Fruit fly (Drosophila melanogaster) whole organism, embryonic: ENCODE results near the gene CG2691.

ENCODE experiments used
- Atf-2 ChIP-seq: fragments of 200-800 bp; sonication (Bioruptor generic); optimal IDR thresholded peaks from 2 replicates; lab custom pipeline; 2016; ENCODE audit warnings: missing biosample characterization, missing genetic modification characterization
- B-H1 ChIP-seq: fragments of 200-800 bp; sonication (Bioruptor generic); IDR thresholded peaks from 3 replicates; pipeline ENCODE4 v1.3.6; 2022; ENCODE audit warnings: missing biosample characterization, missing genetic modification characterization
- BEAF-32 ChIP-seq: fragments of 200-800 bp; sonication (Bioruptor generic); optimal IDR thresholded peaks from 3 replicates; lab custom pipeline; 2017; ENCODE audit warnings: missing biosample characterization, missing genetic modification characterization, mild to moderate bottlenecking, moderate library complexity, missing genetic modification reagents
- CG10565 ChIP-seq: fragments of 200-800 bp; sonication (Bioruptor generic); optimal IDR thresholded peaks from 3 replicates; lab custom pipeline; 2016; ENCODE audit warnings: missing biosample characterization, mild to moderate bottlenecking, missing genetic modification characterization
- CG11093 ChIP-seq: fragments of 200-800 bp; sonication (Bioruptor generic); IDR thresholded peaks from 3 replicates; pipeline ENCODE4 v1.3.6; 2022; ENCODE audit warnings: missing biosample characterization, missing genetic modification characterization
- CG11247 ChIP-seq: fragments of 200-800 bp; sonication (Bioruptor generic); IDR thresholded peaks from 2 replicates; pipeline ENCODE4 v1.3.6; 2022; ENCODE audit warnings: missing biosample characterization, missing genetic modification characterization
- CG12219 ChIP-seq: fragments of 200-800 bp; sonication (Bioruptor generic); optimal IDR thresholded peaks from 3 replicates; lab custom pipeline; 2018; ENCODE audit warnings: missing biosample characterization, mild to moderate bottlenecking, missing genetic modification characterization
- CG12299 ChIP-seq: fragments of 200-800 bp; sonication (Bioruptor generic); optimal IDR thresholded peaks from 2 replicates; lab custom pipeline; 2018; ENCODE audit warnings: missing biosample characterization, mild to moderate bottlenecking, missing genetic modification characterization
- CG14667 ChIP-seq: fragments of 200-800 bp; sonication (Bioruptor generic); IDR thresholded peaks from 2 replicates; pipeline ENCODE4 v1.3.6; 2022; ENCODE audit warnings: missing biosample characterization, missing genetic modification characterization
- CG16813 ChIP-seq: fragments of 200-800 bp; sonication (Bioruptor generic); IDR thresholded peaks from 3 replicates; pipeline ENCODE4 v1.3.6; 2022; ENCODE audit warnings: missing biosample characterization, missing genetic modification characterization; ENCODE audit not compliant: partially characterized antibody
- CG16863 ChIP-seq: fragments of 200-800 bp; sonication (Bioruptor generic); optimal IDR thresholded peaks from 3 replicates; lab custom pipeline; 2016; ENCODE audit warnings: missing biosample characterization, missing genetic modification characterization
- CG2875 ChIP-seq: fragments of 200-800 bp; sonication (Bioruptor generic); optimal IDR thresholded peaks from 2 replicates; lab custom pipeline; 2017; ENCODE audit warnings: missing biosample characterization, mild to moderate bottlenecking, missing genetic modification characterization, missing genetic modification reagents
- CG31441 ChIP-seq: fragments of 200-800 bp; sonication (Bioruptor generic); IDR thresholded peaks from 2 replicates; pipeline ENCODE4 v1.3.6; 2022; ENCODE audit warnings: missing biosample characterization, missing genetic modification characterization
- CG34376 ChIP-seq: fragments of 200-800 bp; sonication (Bioruptor generic); optimal IDR thresholded peaks from 2 replicates; lab custom pipeline; 2018; ENCODE audit warnings: missing biosample characterization, mild to moderate bottlenecking, missing genetic modification characterization
- CG3726 ChIP-seq: fragments of 200-800 bp; sonication (Bioruptor generic); IDR thresholded peaks from 3 replicates; pipeline ENCODE4, ENCODE4 v1.3.6; 2022; ENCODE audit warnings: missing biosample characterization, missing genetic modification characterization
- CG3847 ChIP-seq: fragments of 200-800 bp; sonication (Bioruptor generic); IDR thresholded peaks from 2 replicates; pipeline ENCODE4 v1.3.6; 2022; ENCODE audit warnings: missing biosample characterization, missing genetic modification characterization
- CG4820 ChIP-seq: fragments of 200-800 bp; sonication (Bioruptor generic); optimal IDR thresholded peaks from 3 replicates; lab custom pipeline; 2016; ENCODE audit warnings: missing biosample characterization, missing genetic modification characterization
- CG7556 ChIP-seq: fragments of 200-800 bp; sonication (Bioruptor generic); optimal IDR thresholded peaks from 2 replicates; lab custom pipeline; 2017; ENCODE audit warnings: missing biosample characterization, mild to moderate bottlenecking, missing genetic modification characterization
- CG7745 ChIP-seq: fragments of 200-800 bp; sonication (Bioruptor generic); optimal IDR thresholded peaks from 2 replicates; lab custom pipeline; 2018; ENCODE audit warnings: missing biosample characterization, mild to moderate bottlenecking, missing genetic modification characterization, moderate library complexity
- CG8281 ChIP-seq: fragments of 200-800 bp; sonication (Bioruptor generic); optimal IDR thresholded peaks from 2 replicates; lab custom pipeline; 2018; ENCODE audit warnings: missing biosample characterization, mild to moderate bottlenecking, missing genetic modification characterization, moderate library complexity
- CrebB ChIP-seq: fragments of 200-800 bp; sonication (Bioruptor generic); optimal IDR thresholded peaks from 3 replicates; lab custom pipeline; 2018; ENCODE audit warnings: missing biosample characterization, mild to moderate bottlenecking, missing genetic modification characterization
- Dip2 ChIP-seq: fragments of 200-800 bp; sonication (Bioruptor generic); IDR thresholded peaks from 2 replicates; pipeline ENCODE4 v1.3.6; 2022; ENCODE audit warnings: missing biosample characterization, missing genetic modification characterization
- Dip3 ChIP-seq: fragments of 200-800 bp; sonication (Bioruptor generic); optimal IDR thresholded peaks from 3 replicates; lab custom pipeline; 2016; ENCODE audit warnings: missing biosample characterization, missing genetic modification characterization
- ERR ChIP-seq: fragments of 200-800 bp; sonication (Bioruptor generic); optimal IDR thresholded peaks from 2 replicates; lab custom pipeline; 2016; ENCODE audit warnings: missing biosample characterization, missing genetic modification characterization
- Fer2 ChIP-seq: fragments of 200-800 bp; sonication (Bioruptor generic); optimal IDR thresholded peaks from 2 replicates; lab custom pipeline; 2018; ENCODE audit warnings: missing biosample characterization, mild to moderate bottlenecking, missing genetic modification characterization, moderate library complexity
- Hr39 ChIP-seq: fragments of >200 bp; optimal IDR thresholded peaks from 2 replicates; lab custom pipeline; 2017
- Myb ChIP-seq: fragments of 200-800 bp; sonication (Bioruptor generic); optimal IDR thresholded peaks from 2 replicates; lab custom pipeline; 2016; ENCODE audit warnings: missing biosample characterization, missing genetic modification characterization
- Ptx1 ChIP-seq: fragments of 200-800 bp; sonication (Bioruptor generic); IDR thresholded peaks from 2 replicates; pipeline ENCODE4 v1.3.6; 2022; ENCODE audit warnings: missing biosample characterization, missing genetic modification characterization
- Stat92E ChIP-seq, 3 experiments: fragments of >200 bp in 2 of 3; fragments of 200-800 bp in 1 of 3; sonication (Bioruptor generic) in 1 of 3; optimal IDR thresholded peaks; 2 replicates each; lab custom pipeline; 2017 to 2019; ENCODE audit warnings: missing biosample characterization in 3 of 3, missing genetic modification characterization in 3 of 3, mild to moderate bottlenecking in 1 of 3, moderate library complexity in 1 of 3
- Tbp ChIP-seq: fragments of >200 bp; optimal IDR thresholded peaks from 2 replicates; lab custom pipeline; 2018; ENCODE audit warnings: missing biosample characterization, missing genetic modification characterization
- btn ChIP-seq: fragments of 200-800 bp; sonication (Bioruptor generic); optimal IDR thresholded peaks from 2 replicates; lab custom pipeline; 2016; ENCODE audit warnings: missing biosample characterization, missing genetic modification characterization
- cg ChIP-seq: fragments of 200-800 bp; sonication (Bioruptor generic); optimal IDR thresholded peaks from 3 replicates; lab custom pipeline; 2019; ENCODE audit warnings: missing biosample characterization, mild to moderate bottlenecking, missing genetic modification characterization, moderate library complexity
- crp ChIP-seq, 2 experiments: fragments of 200-800 bp; sonication (Bioruptor generic); optimal IDR thresholded peaks; 2 replicates in 1 of 2; 3 replicates in 1 of 2; lab custom pipeline; 2017; ENCODE audit warnings: missing biosample characterization in 2 of 2, missing genetic modification characterization in 2 of 2, mild to moderate bottlenecking in 1 of 2, moderate library complexity in 1 of 2
- dati ChIP-seq: fragments of 200-800 bp; sonication (Bioruptor generic); IDR thresholded peaks from 2 replicates; pipeline ENCODE4 v1.3.6; 2022; ENCODE audit warnings: missing biosample characterization, missing genetic modification characterization
- dysf ChIP-seq: fragments of 200-800 bp; sonication (Bioruptor generic); IDR thresholded peaks from 3 replicates; pipeline ENCODE4 v1.3.6; 2022; ENCODE audit warnings: missing biosample characterization, missing genetic modification characterization
- ewg ChIP-seq: fragments of 200-800 bp; sonication (Bioruptor generic); optimal IDR thresholded peaks from 3 replicates; lab custom pipeline; 2017; ENCODE audit warnings: mild to moderate bottlenecking, missing biosample characterization, missing genetic modification reagents, missing genetic modification characterization
- fd64A ChIP-seq: fragments of 200-800 bp; sonication (Bioruptor generic); optimal IDR thresholded peaks from 3 replicates; lab custom pipeline; 2018; ENCODE audit warnings: missing biosample characterization, mild to moderate bottlenecking, missing genetic modification characterization
- fu2 ChIP-seq: fragments of 200-800 bp; sonication (Bioruptor generic); optimal IDR thresholded peaks from 2 replicates; lab custom pipeline; 2016; ENCODE audit warnings: missing biosample characterization, missing genetic modification characterization
- gfzf ChIP-seq: fragments of 200-800 bp; sonication (Bioruptor generic); optimal IDR thresholded peaks from 2 replicates; lab custom pipeline; 2016; ENCODE audit warnings: missing biosample characterization, mild to moderate bottlenecking, missing genetic modification characterization, moderate library complexity
- gsb-n ChIP-seq: fragments of 200-800 bp; sonication (Bioruptor generic); optimal IDR thresholded peaks from 3 replicates; lab custom pipeline; 2018; ENCODE audit warnings: missing biosample characterization, mild to moderate bottlenecking, missing genetic modification characterization
- inv ChIP-seq: fragments of 200-800 bp; sonication (Bioruptor generic); IDR thresholded peaks from 2 replicates; pipeline ENCODE4 v1.3.6; 2022; ENCODE audit warnings: missing biosample characterization, missing genetic modification characterization; ENCODE audit not compliant: partially characterized antibody
- nmo ChIP-seq: fragments of 200-800 bp; sonication (Bioruptor generic); optimal IDR thresholded peaks from 2 replicates; lab custom pipeline; 2018; ENCODE audit warnings: missing biosample characterization, mild to moderate bottlenecking, missing genetic modification characterization, moderate library complexity
- otp ChIP-seq: fragments of 200-800 bp; sonication (Bioruptor generic); IDR thresholded peaks from 3 replicates; pipeline ENCODE4, ENCODE4 v1.3.6; 2022; ENCODE audit warnings: missing biosample characterization, missing genetic modification characterization
- rib ChIP-seq: fragments of 200-800 bp; sonication (Bioruptor generic); IDR thresholded peaks from 2 replicates; pipeline ENCODE4 v1.3.6; 2022; ENCODE audit warnings: missing biosample characterization, missing genetic modification characterization
- run ChIP-seq: fragments of 200-800 bp; sonication (Bioruptor generic); optimal IDR thresholded peaks from 3 replicates; lab custom pipeline; 2018; ENCODE audit warnings: missing biosample characterization, mild to moderate bottlenecking, missing genetic modification characterization
- schlank ChIP-seq: fragments of 200-800 bp; sonication (Bioruptor generic); optimal IDR thresholded peaks from 2 replicates; lab custom pipeline; 2018; ENCODE audit warnings: missing biosample characterization, mild to moderate bottlenecking, missing genetic modification characterization
- sens-2 ChIP-seq: fragments of 200-800 bp; sonication (Bioruptor generic); IDR thresholded peaks from 2 replicates; pipeline ENCODE4 v1.3.6; 2022; ENCODE audit warnings: missing biosample characterization, missing genetic modification characterization
- sna ChIP-seq: fragments of 200-800 bp; sonication (Bioruptor generic); IDR thresholded peaks from 2 replicates; pipeline ENCODE4 v1.3.6; 2022; ENCODE audit warnings: missing biosample characterization, missing genetic modification characterization; ENCODE audit not compliant: partially characterized antibody
- sug ChIP-seq: fragments of 200-800 bp; optimal IDR thresholded peaks from 2 replicates; lab custom pipeline; 2019; ENCODE audit warnings: missing biosample characterization, mild to moderate bottlenecking, missing genetic modification characterization, moderate library complexity
- wdn ChIP-seq: fragments of 200-800 bp; sonication (Bioruptor generic); IDR thresholded peaks from 2 replicates; pipeline ENCODE4 v1.3.6; 2022; ENCODE audit warnings: missing biosample characterization, missing genetic modification characterization
- zf30C ChIP-seq: fragments of 200-800 bp; sonication (Bioruptor generic); optimal IDR thresholded peaks from 3 replicates; lab custom pipeline; 2018; ENCODE audit warnings: missing biosample characterization, mild to moderate bottlenecking, missing genetic modification characterization

CG2691 gene

dm6 chrX:13626579-13626894, 2.3 kb upstream of the CG2691 start (continued):
- TF ChIP-seq CG12219 (GFP tag; lab: Kevin White, UChicago) (peak; percentile 72), CG11247 (GFP tag; lab: Robert Waterston, UW) (peak; percentile 71), run (tag; lab: Kevin White, UChicago) (peak; percentile 38), dysf (peak; percentile 91), btn (GFP tag; lab: Kevin White, UChicago) (no peak), cg (GFP tag; lab: Kevin White, UChicago) (peak; percentile 84), CG4820 (GFP tag; lab: Kevin White, UChicago) (peak; percentile 55), otp (GFP tag; lab: Robert Waterston, UW) (0 out of 3 replicates have a peak, but pooled peaks have one; percentile 50), CG7745 (no peak), rib (GFP tag; lab: Robert Waterston, UW) (peak; percentile 86), Ptx1 (peak; percentile 82), Dip3 (GFP tag; lab: Kevin White, UChicago) (peak; percentile 77), fd64A (GFP tag; lab: Kevin White, UChicago) (no peak), fu2 (GFP tag; lab: Kevin White, UChicago) (peak; percentile 72), Fer2 (tag; lab: Kevin White, UChicago) (peak; percentile 28), CG2875 (GFP tag; lab: Kevin White, UChicago) (peak; percentile 47), sna (GFP tag; lab: Robert Waterston, UW) (no peak), dati (GFP tag; lab: Robert Waterston, UW) (peak; percentile 13; the same call in 1 of the 2 replicates), schlank (tag; lab: Kevin White, UChicago) (peak; percentile 50), BEAF-32 (GFP tag; lab: Kevin White, UChicago) (no peak), wdn (peak; percentile 62; the same call in 1 of the 2 replicates), Myb (GFP tag; lab: Kevin White, UChicago) (peak; percentile 67), CG3726 (GFP tag; lab: Robert Waterston, UW) (0 out of 3 replicates have a peak, but pooled peaks have one; percentile 35), CG16813 (no peak), CrebB (tag; lab: Kevin White, UChicago) (peak; percentile 59), CG8281 (tag; lab: Kevin White, UChicago) (peak; percentile 56), CG3847 (GFP tag; lab: Robert Waterston, UW) (peak; percentile 80), nmo (GFP tag; lab: Kevin White, UChicago) (peak; percentile 75), Dip2 (no peak), sug (tag; lab: Kevin White, UChicago) (peak; percentile 66), Tbp (GFP tag; lab: Kevin White, UChicago) (no peak), CG10565 (no peak), CG14667 (GFP tag; lab: Robert Waterston, UW) (peak; percentile 48; the same call in 1 of the 2 replicates), B-H1 (peak; percentile 64), Hr39 (no peak), CG16863 (GFP tag; lab: Kevin White, UChicago) (peak; percentile 72), sens-2 (GFP tag; lab: Robert Waterston, UW) (no peak), Stat92E (GFP tag; optimal IDR thresholded peaks at IDR 0.05; lab: Kevin White, UChicago) (no peak), CG11093 (GFP tag; lab: Robert Waterston, UW) (0 out of 3 replicates have a peak, but pooled peaks have one; percentile 67), ERR (GFP tag; lab: Kevin White, UChicago) (peak; percentile 72), CG34376 (GFP tag; lab: Kevin White, UChicago) (peak; percentile 78), Atf-2 (peak; percentile 69), gfzf (GFP tag; lab: Kevin White, UChicago) (no peak), zf30C (GFP tag; lab: Kevin White, UChicago) (no peak), CG31441 (GFP tag; lab: Robert Waterston, UW) (peak; percentile 67), CG7556 (GFP tag; lab: Kevin White, UChicago) (peak; percentile 74), crp (GFP tag; optimal IDR thresholded peaks at IDR 0.05; lab: Kevin White, UChicago) (peak in 1 of 2 experiments; percentile 23), CG12299 (tag; lab: Kevin White, UChicago) (peak; percentile 44), ewg (GFP tag; lab: Kevin White, UChicago) (no peak), gsb-n (tag; lab: Kevin White, UChicago) (peak; percentile 41), inv (GFP tag; lab: Robert Waterston, UW) (no peak)
